Fruit fly (Drosophila melanogaster) whole organism, embryonic: ENCODE data around the gene CG15330.

Experiments used
- Bteb2 ChIP-seq: fragments of 200-800 bp; sonication (Bioruptor generic); optimal IDR thresholded peaks from 2 replicates; lab custom pipeline; 2016; ENCODE audit warnings: missing biosample characterization, missing genetic modification characterization
- CG10267 ChIP-seq: fragments of 200-800 bp; sonication (Bioruptor generic); optimal IDR thresholded peaks from 2 replicates; lab custom pipeline; 2018; ENCODE audit warnings: missing biosample characterization, mild to moderate bottlenecking, missing genetic modification characterization, moderate library complexity
- CG12104 ChIP-seq: fragments of 200-800 bp; sonication (Bioruptor generic); optimal IDR thresholded peaks from 3 replicates; lab custom pipeline; 2016; ENCODE audit warnings: missing biosample characterization, missing genetic modification characterization
- CG12219 ChIP-seq: fragments of 200-800 bp; sonication (Bioruptor generic); optimal IDR thresholded peaks from 3 replicates; lab custom pipeline; 2018; ENCODE audit warnings: missing biosample characterization, mild to moderate bottlenecking, missing genetic modification characterization
- CG12236 ChIP-seq: fragments of 200-800 bp; sonication (Bioruptor generic); optimal IDR thresholded peaks from 2 replicates; lab custom pipeline; 2016; ENCODE audit warnings: missing biosample characterization, missing genetic modification characterization
- CG1233 ChIP-seq: fragments of 200-800 bp; sonication (Bioruptor generic); optimal IDR thresholded peaks from 4 replicates; lab custom pipeline; 2018; ENCODE audit warnings: missing biosample characterization, mild to moderate bottlenecking, missing genetic modification characterization
- CG13424 ChIP-seq: fragments of 200-800 bp; sonication (Bioruptor generic); optimal IDR thresholded peaks from 2 replicates; lab custom pipeline; 2019; ENCODE audit warnings: missing biosample characterization, mild to moderate bottlenecking, missing genetic modification characterization, moderate library complexity
- CG13894 ChIP-seq: fragments of 200-800 bp; sonication (Bioruptor generic); optimal IDR thresholded peaks from 3 replicates; lab custom pipeline; 2018; ENCODE audit warnings: missing biosample characterization, mild to moderate bottlenecking, missing genetic modification characterization, moderate library complexity
- CG1529 ChIP-seq: fragments of 200-800 bp; sonication (Bioruptor generic); optimal IDR thresholded peaks from 3 replicates; lab custom pipeline; 2018; ENCODE audit warnings: missing biosample characterization, missing genetic modification characterization
- CG16815 ChIP-seq: fragments of 200-800 bp; sonication (Bioruptor generic); optimal IDR thresholded peaks from 3 replicates; lab custom pipeline; 2017; ENCODE audit warnings: missing biosample characterization, mild to moderate bottlenecking, missing genetic modification characterization
- CG18599 ChIP-seq: fragments of 200-800 bp; sonication (Bioruptor generic); optimal IDR thresholded peaks from 3 replicates; lab custom pipeline; 2017; ENCODE audit warnings: missing biosample characterization, missing genetic modification characterization, mild to moderate bottlenecking, moderate library complexity, missing genetic modification reagents
- CG2120 ChIP-seq: fragments of 200-800 bp; sonication (Bioruptor generic); optimal IDR thresholded peaks from 3 replicates; lab custom pipeline; 2016; ENCODE audit warnings: missing biosample characterization, missing genetic modification characterization
- CG31224 ChIP-seq: fragments of 200-800 bp; sonication (Bioruptor generic); IDR thresholded peaks from 2 replicates; pipeline ENCODE4 v1.3.6; 2022; ENCODE audit warnings: missing biosample characterization, missing genetic modification characterization
- CG32532 ChIP-seq: fragments of 200-800 bp; sonication (Bioruptor generic); IDR thresholded peaks from 2 replicates; pipeline ENCODE4 v1.3.6; 2022; ENCODE audit warnings: missing biosample characterization, missing genetic modification characterization
- CG32772 ChIP-seq: fragments of 200-800 bp; sonication (Bioruptor generic); IDR thresholded peaks from 2 replicates; pipeline ENCODE4 v1.3.6; 2022; ENCODE audit warnings: missing biosample characterization, missing genetic modification characterization
- CG3281 ChIP-seq: fragments of 200-800 bp; sonication (Bioruptor generic); optimal IDR thresholded peaks from 3 replicates; lab custom pipeline; 2017; ENCODE audit warnings: missing biosample characterization, mild to moderate bottlenecking, missing genetic modification characterization
- CG34422 ChIP-seq: fragments of 200-800 bp; sonication (Bioruptor generic); IDR thresholded peaks from 3 replicates; pipeline ENCODE4 v1.3.6; 2022; ENCODE audit warnings: missing biosample characterization, missing genetic modification characterization
- CG4404 ChIP-seq: fragments of 200-800 bp; sonication (Bioruptor generic); IDR thresholded peaks from 2 replicates; pipeline ENCODE4 v1.3.6; 2022; ENCODE audit warnings: missing biosample characterization, missing genetic modification characterization
- CG4424 ChIP-seq: fragments of 200-800 bp; sonication (Bioruptor generic); optimal IDR thresholded peaks from 3 replicates; lab custom pipeline; 2016; ENCODE audit warnings: missing biosample characterization, missing genetic modification characterization
- CG4707 ChIP-seq: fragments of 200-800 bp; sonication (Bioruptor generic); optimal IDR thresholded peaks from 2 replicates; lab custom pipeline; 2018; ENCODE audit warnings: missing biosample characterization, mild to moderate bottlenecking, missing genetic modification characterization, moderate library complexity
- CG6254 ChIP-seq: fragments of 200-800 bp; sonication (Bioruptor generic); optimal IDR thresholded peaks from 3 replicates; lab custom pipeline; 2017; ENCODE audit warnings: mild to moderate bottlenecking, missing biosample characterization, missing genetic modification reagents, missing genetic modification characterization
- CG6689 ChIP-seq: fragments of 200-800 bp; sonication (Bioruptor generic); IDR thresholded peaks from 2 replicates; pipeline ENCODE4 v1.3.6; 2022; ENCODE audit warnings: missing biosample characterization, missing genetic modification characterization
- CG8924 ChIP-seq: fragments of 200-800 bp; optimal IDR thresholded peaks from 3 replicates; lab custom pipeline; 2019; ENCODE audit warnings: missing biosample characterization, mild to moderate bottlenecking, missing genetic modification characterization, moderate library complexity
- CG8944 ChIP-seq: fragments of 200-800 bp; sonication (Bioruptor generic); optimal IDR thresholded peaks from 3 replicates; lab custom pipeline; 2016; ENCODE audit warnings: missing biosample characterization, missing genetic modification characterization
- CG9932 ChIP-seq: fragments of 200-800 bp; sonication (Bioruptor generic); IDR thresholded peaks from 2 replicates; pipeline ENCODE4 v1.3.6; 2022; ENCODE audit warnings: missing biosample characterization, missing genetic modification characterization
- D ChIP-seq, 2 experiments: fragments of 200-800 bp in 1 of 2; fragments of >200 bp in 1 of 2; sonication (Bioruptor generic) in 1 of 2; optimal IDR thresholded peaks; 2 replicates in 1 of 2; 3 replicates in 1 of 2; lab custom pipeline; 2017; ENCODE audit warnings: mild to moderate bottlenecking in 1 of 2, missing biosample characterization in 1 of 2, missing genetic modification characterization in 1 of 2, missing genetic modification reagents in 1 of 2
- Dll ChIP-seq: fragments of 200-800 bp; sonication (Bioruptor generic); IDR thresholded peaks from 4 replicates; pipeline ENCODE4 v1.3.6; 2022; ENCODE audit warnings: missing biosample characterization, missing genetic modification characterization; ENCODE audit not compliant: partially characterized antibody
- Fer1 ChIP-seq: fragments of 200-800 bp; sonication (Bioruptor generic); optimal IDR thresholded peaks from 2 replicates; lab custom pipeline; 2017; ENCODE audit warnings: missing biosample characterization, mild to moderate bottlenecking, missing genetic modification characterization
- Hand ChIP-seq: fragments of 200-800 bp; sonication (Bioruptor generic); optimal IDR thresholded peaks from 2 replicates; lab custom pipeline; 2017; ENCODE audit warnings: mild to moderate bottlenecking, missing biosample characterization, missing genetic modification reagents, missing genetic modification characterization
- Hr51 ChIP-seq, 2 experiments: fragments of 200-800 bp; sonication (Bioruptor generic); optimal IDR thresholded peaks; 2 replicates in 1 of 2; 3 replicates in 1 of 2; lab custom pipeline; 2016 to 2018; ENCODE audit warnings: missing biosample characterization in 2 of 2, missing genetic modification characterization in 2 of 2, mild to moderate bottlenecking in 1 of 2, moderate library complexity in 1 of 2
- Hsf ChIP-seq: fragments of 200-800 bp; sonication (Bioruptor generic); optimal IDR thresholded peaks from 3 replicates; lab custom pipeline; 2016; ENCODE audit warnings: missing biosample characterization, missing genetic modification characterization
- Sry-β ChIP-seq: fragments of 200-800 bp; sonication (Bioruptor generic); optimal IDR thresholded peaks from 2 replicates; lab custom pipeline; 2018; ENCODE audit warnings: missing biosample characterization, mild to moderate bottlenecking, missing genetic modification characterization, moderate library complexity
- ab ChIP-seq: fragments of 200-800 bp; sonication (Bioruptor generic); optimal IDR thresholded peaks from 2 replicates; lab custom pipeline; 2016; ENCODE audit warnings: missing biosample characterization, missing genetic modification characterization
- ase ChIP-seq: fragments of 200-800 bp; sonication (Bioruptor generic); IDR thresholded peaks from 3 replicates; pipeline ENCODE4 v1.3.6; 2022; ENCODE audit warnings: missing biosample characterization, missing genetic modification characterization
- ci ChIP-seq: fragments of 200-800 bp; sonication (Bioruptor generic); IDR thresholded peaks from 3 replicates; pipeline ENCODE4 v1.3.6; 2022; ENCODE audit warnings: missing biosample characterization, missing genetic modification characterization
- crc ChIP-seq: fragments of 200-800 bp; sonication (Bioruptor generic); optimal IDR thresholded peaks from 2 replicates; lab custom pipeline; 2016; ENCODE audit warnings: missing biosample characterization, missing genetic modification characterization
- disco-r ChIP-seq: fragments of 200-800 bp; sonication (Bioruptor generic); optimal IDR thresholded peaks from 2 replicates; lab custom pipeline; 2016; ENCODE audit warnings: missing biosample characterization, missing genetic modification characterization
- dmrt11E ChIP-seq: fragments of 200-800 bp; sonication (Bioruptor generic); optimal IDR thresholded peaks from 3 replicates; lab custom pipeline; 2018; ENCODE audit warnings: missing biosample characterization, mild to moderate bottlenecking, missing genetic modification characterization, moderate library complexity
- exex ChIP-seq: fragments of 200-800 bp; sonication (Bioruptor generic); optimal IDR thresholded peaks from 4 replicates; lab custom pipeline; 2018; ENCODE audit warnings: missing biosample characterization, mild to moderate bottlenecking, missing genetic modification characterization, moderate library complexity
- fd102C ChIP-seq: fragments of 200-800 bp; sonication (Bioruptor generic); optimal IDR thresholded peaks from 2 replicates; lab custom pipeline; 2018; ENCODE audit warnings: missing biosample characterization, mild to moderate bottlenecking, missing genetic modification characterization, moderate library complexity
- gem ChIP-seq: fragments of 200-800 bp; sonication (Bioruptor generic); optimal IDR thresholded peaks from 2 replicates; lab custom pipeline; 2019; ENCODE audit warnings: missing biosample characterization, mild to moderate bottlenecking, missing genetic modification characterization, moderate library complexity
- ind ChIP-seq: fragments of 200-800 bp; sonication (Bioruptor generic); optimal IDR thresholded peaks from 3 replicates; lab custom pipeline; 2016; ENCODE audit warnings: missing biosample characterization, missing genetic modification characterization
- ken ChIP-seq: fragments of 200-800 bp; sonication (Bioruptor generic); IDR thresholded peaks from 3 replicates; pipeline ENCODE4 v1.3.6; 2022; ENCODE audit warnings: missing biosample characterization, missing genetic modification characterization
- lmd ChIP-seq: fragments of 200-800 bp; sonication (Bioruptor generic); IDR thresholded peaks from 2 replicates; pipeline ENCODE4 v1.3.6; 2022; ENCODE audit warnings: missing biosample characterization, missing genetic modification characterization
- nerfin-1 ChIP-seq: fragments of 200-800 bp; sonication (Bioruptor generic); optimal IDR thresholded peaks from 3 replicates; lab custom pipeline; 2019; ENCODE audit warnings: missing biosample characterization, mild to moderate bottlenecking, missing genetic modification characterization, moderate library complexity
- p53 ChIP-seq: fragments of 200-800 bp; sonication (Bioruptor generic); optimal IDR thresholded peaks from 2 replicates; lab custom pipeline; 2016; ENCODE audit warnings: missing biosample characterization, missing genetic modification characterization
- ranshi ChIP-seq: fragments of 200-800 bp; sonication (Bioruptor generic); IDR thresholded peaks from 2 replicates; pipeline ENCODE4 v1.3.6; 2022; ENCODE audit warnings: missing biosample characterization, missing genetic modification characterization
- sens ChIP-seq: fragments of 200-800 bp; sonication (Bioruptor generic); peaks from one replicate; lab custom pipeline; 2016; ENCODE audit warnings: missing biosample characterization, missing genetic modification characterization
- ttk ChIP-seq: fragments of 200-800 bp; sonication (Bioruptor generic); IDR thresholded peaks from 2 replicates; pipeline ENCODE4 v2.1.2; 2022; ENCODE audit warnings: missing biosample characterization, missing genetic modification characterization
- zfh1 ChIP-seq: fragments of 200-800 bp; sonication (Bioruptor generic); IDR thresholded peaks from 3 replicates; pipeline ENCODE4 v1.3.6; 2022; ENCODE audit warnings: missing biosample characterization, missing genetic modification characterization

CG15330 gene

DNA sequence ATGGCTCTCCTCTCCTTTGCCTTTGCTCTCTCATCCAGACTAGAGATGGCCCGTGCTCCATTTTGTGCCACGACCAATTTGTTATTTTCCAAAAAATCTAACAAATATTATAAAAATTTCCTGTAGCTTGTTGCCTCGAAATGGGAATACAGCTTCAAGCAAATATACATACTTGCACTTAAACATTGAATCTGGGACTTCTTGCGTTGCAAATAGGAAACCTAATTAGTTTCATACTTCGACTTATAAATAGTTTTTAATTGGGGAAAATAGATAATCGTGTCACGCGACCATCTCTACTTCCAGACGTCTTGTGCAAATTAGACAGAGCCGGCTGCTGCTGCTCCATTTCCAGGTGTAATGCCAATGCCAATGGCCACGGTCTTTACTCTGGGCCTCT lies 14.5 kb downstream of the CG15330 start (continued):
- TF ChIP-seq CG18599 (GFP tag; lab: Kevin White, UChicago) (peak; percentile 79), CG12104 (peak; percentile 27), dmrt11E (peak; percentile 40), CG4424 (peak; percentile 46), ab (GFP tag; lab: Kevin White, UChicago) (no peak), ind (GFP tag; lab: Kevin White, UChicago) (peak; percentile 36), Sry-β (GFP tag; lab: Kevin White, UChicago) (no peak), ken (GFP tag; lab: Robert Waterston, UW) (0 out of 3 replicates have a peak, but pooled peaks have one; percentile 25), Hr51 (GFP tag; optimal IDR thresholded peaks at IDR 0.05; lab: Kevin White, UChicago) (peak in 1 of 2 experiments; percentile 62), CG9932 (GFP tag; lab: Robert Waterston, UW) (peak; percentile 24; the same call in 1 of the 2 replicates), CG8924 (tag; lab: Kevin White, UChicago) (peak; percentile 61), Fer1 (GFP tag; lab: Kevin White, UChicago) (peak; percentile 68), CG3281 (peak; percentile 43), CG1233 (GFP tag; lab: Kevin White, UChicago) (peak; percentile 49), CG16815 (GFP tag; lab: Kevin White, UChicago) (no peak), Hand (GFP tag; lab: Kevin White, UChicago) (peak; percentile 32), CG12236 (GFP tag; lab: Kevin White, UChicago) (no peak), crc (GFP tag; lab: Kevin White, UChicago) (no peak), ci (GFP tag; lab: Robert Waterston, UW) (peak; percentile 51; the same call in 1 of the 3 replicates), lmd (GFP tag; lab: Robert Waterston, UW) (peak; percentile 38; the same call in 1 of the 2 replicates), CG6254 (GFP tag; lab: Kevin White, UChicago) (no peak), Hsf (GFP tag; lab: Kevin White, UChicago) (peak; percentile 48), CG12219 (GFP tag; lab: Kevin White, UChicago) (peak; percentile 33), CG8944 (peak; percentile 6), gem (tag; lab: Kevin White, UChicago) (peak; percentile 73), CG4404 (GFP tag; lab: Robert Waterston, UW) (peak; percentile 27; the same call in 1 of the 2 replicates), zfh1 (GFP tag; lab: Robert Waterston, UW) (peak; percentile 38; the same call in 2 of the 3 replicates), ranshi (GFP tag; lab: Robert Waterston, UW) (peak; percentile 29; the same call in 1 of the 2 replicates), ase (no peak), CG2120 (peak; percentile 65), CG31224 (GFP tag; lab: Robert Waterston, UW) (peak; percentile 32; the same call in 1 of the 2 replicates), CG34422 (0 out of 3 replicates have a peak, but pooled peaks have one; percentile 29), CG1529 (GFP tag; lab: Kevin White, UChicago) (peak; percentile 28), sens (GFP tag; lab: Kevin White, UChicago) (peak; percentile 90), CG6689 (GFP tag; lab: Robert Waterston, UW) (peak; percentile 54), ttk (GFP tag; lab: Robert Waterston, UW) (no peak), fd102C (GFP tag; lab: Kevin White, UChicago) (no peak), CG13424 (peak; percentile 70), CG32772 (GFP tag; lab: Robert Waterston, UW) (no peak), CG32532 (GFP tag; lab: Robert Waterston, UW) (peak; percentile 9; the same call in 1 of the 2 replicates), Dll (peak; percentile 83), CG13894 (tag; lab: Kevin White, UChicago) (peak; percentile 73), Bteb2 (no peak), nerfin-1 (tag; lab: Kevin White, UChicago) (peak; percentile 23), CG10267 (peak; percentile 35), disco-r (no peak), exex (tag; lab: Kevin White, UChicago) (peak; percentile 11), CG4707 (GFP tag; lab: Kevin White, UChicago) (no peak), p53 (GFP tag; lab: Kevin White, UChicago) (no peak), D (optimal IDR thresholded peaks at IDR 0.05; lab: Kevin White, UChicago) (no peak), D (GFP tag; optimal IDR thresholded peaks at IDR 0.05; lab: Kevin White, UChicago) (peak; percentile 27)
